Fruit fly (Drosophila melanogaster) whole organism, wandering third instar larva: ENCODE results near the gene CG18557.

Experiments used
- Abd-B ChIP-seq: fragments of >200 bp; optimal IDR thresholded peaks from 2 replicates; lab custom pipeline; 2017; ENCODE audit warnings: missing biosample characterization, missing genetic modification characterization
- CG32264 ChIP-seq: fragments of 200-800 bp; sonication (Bioruptor generic); optimal IDR thresholded peaks from 2 replicates; lab custom pipeline; 2016; ENCODE audit warnings: missing biosample characterization, missing genetic modification characterization
- CG9705 ChIP-seq: fragments of 200-800 bp; sonication (Bioruptor generic); optimal IDR thresholded peaks from 2 replicates; lab custom pipeline; 2018; ENCODE audit warnings: missing biosample characterization, mild to moderate bottlenecking, missing genetic modification characterization
- CrebA ChIP-seq: fragments of 200-800 bp; sonication (Bioruptor generic); optimal IDR thresholded peaks from 2 replicates; lab custom pipeline; 2016; ENCODE audit warnings: missing biosample characterization, mild to moderate bottlenecking, missing genetic modification characterization, borderline replicate concordance
- Dfd ChIP-seq: fragments of >200 bp; optimal IDR thresholded peaks from 2 replicates; lab custom pipeline; 2017; ENCODE audit warnings: missing biosample characterization, missing genetic modification characterization
- Dif ChIP-seq: fragments of 200-275, 200-300 bp; sonication (Bioruptor generic); optimal IDR thresholded peaks from 2 replicates; lab custom pipeline; 2018; ENCODE audit warnings: missing biosample characterization, missing genetic modification characterization; ENCODE audit not compliant: partially characterized antibody
- GATAd ChIP-seq: sonication (Bioruptor generic); optimal IDR thresholded peaks from 2 replicates; lab custom pipeline; 2016; ENCODE audit warnings: missing biosample characterization, missing genetic modification characterization
- HLH106 ChIP-seq: fragments of 200-800 bp; optimal IDR thresholded peaks from 3 replicates; lab custom pipeline; 2019; ENCODE audit warnings: missing biosample characterization, mild to moderate bottlenecking, missing genetic modification characterization, moderate library complexity
- Hnf4 ChIP-seq: fragments of 200-800 bp; sonication (Bioruptor generic); optimal IDR thresholded peaks from 2 replicates; lab custom pipeline; 2016; ENCODE audit warnings: missing biosample characterization, mild to moderate bottlenecking, missing genetic modification characterization
- Hr78 ChIP-seq: fragments of >200 bp; optimal IDR thresholded peaks from 2 replicates; lab custom pipeline; 2017; ENCODE audit warnings: missing biosample characterization, missing genetic modification characterization
- Hr83 ChIP-seq: fragments of 200-300 bp; sonication (Bioruptor generic); optimal IDR thresholded peaks from 2 replicates; lab custom pipeline; 2016; ENCODE audit warnings: missing biosample characterization, mild to moderate bottlenecking, missing genetic modification characterization, moderate library complexity; ENCODE audit not compliant: poor library complexity, severe bottlenecking
- Jra ChIP-seq: sonication (Bioruptor generic); optimal IDR thresholded peaks from 2 replicates; lab custom pipeline; 2016; ENCODE audit warnings: missing biosample characterization, missing genetic modification characterization
- Mio ChIP-seq: sonication (Bioruptor generic); optimal IDR thresholded peaks from 2 replicates; lab custom pipeline; 2016; ENCODE audit warnings: missing biosample characterization, missing genetic modification characterization
- Myc ChIP-seq: fragments of >200 bp; optimal IDR thresholded peaks from 2 replicates; lab custom pipeline; 2017
- N ChIP-seq: fragments of >200 bp; optimal IDR thresholded peaks from 2 replicates; lab custom pipeline; 2018; ENCODE audit warnings: missing biosample characterization, missing external identifiers, missing genetic modification characterization
- OdsH ChIP-seq: fragments of 200-800 bp; sonication (Bioruptor generic); optimal IDR thresholded peaks from 2 replicates; lab custom pipeline; 2016; ENCODE audit warnings: missing biosample characterization, mild to moderate bottlenecking, missing genetic modification characterization
- Rel ChIP-seq, 2 experiments: fragments of 200-800 bp; sonication (Bioruptor generic) in 1 of 2; optimal IDR thresholded peaks; 2 replicates in 1 of 2; 3 replicates in 1 of 2; lab custom pipeline; 2016 to 2019; ENCODE audit warnings: mild to moderate bottlenecking in 2 of 2, missing biosample characterization in 2 of 2, missing genetic modification characterization in 2 of 2, moderate library complexity in 1 of 2
- Sp1 ChIP-seq: fragments of 200-800 bp; sonication (Bioruptor generic); optimal IDR thresholded peaks from 3 replicates; lab custom pipeline; 2019; ENCODE audit warnings: missing biosample characterization, mild to moderate bottlenecking, missing genetic modification characterization, moderate library complexity
- Vsx2 ChIP-seq: fragments of 200-300, 225-300 bp; sonication (Bioruptor generic); optimal IDR thresholded peaks from 2 replicates; lab custom pipeline; 2018; ENCODE audit warnings: missing biosample characterization, missing genetic modification characterization; ENCODE audit not compliant: partially characterized antibody
- br ChIP-seq: fragments of 200-800 bp; sonication (Bioruptor generic); optimal IDR thresholded peaks from 2 replicates; lab custom pipeline; 2016; ENCODE audit warnings: missing biosample characterization, missing genetic modification characterization
- brk ChIP-seq: fragments of 200-800 bp; sonication (Bioruptor generic); optimal IDR thresholded peaks from 2 replicates; lab custom pipeline; 2016; ENCODE audit warnings: missing biosample characterization, mild to moderate bottlenecking, missing genetic modification characterization
- dl ChIP-seq, 2 experiments: fragments of 175-275, 200-275 bp in 1 of 2; fragments of 200-275 bp in 1 of 2; sonication (Bioruptor generic); optimal IDR thresholded peaks; lab custom pipeline; 2018; ENCODE audit warnings: mild to moderate bottlenecking in 2 of 2, missing biosample characterization in 2 of 2, missing genetic modification characterization in 2 of 2, moderate library complexity in 2 of 2; ENCODE audit not compliant: partially characterized antibody in 2 of 2, insufficient read depth in 1 of 2
- dmrt93B ChIP-seq: fragments of 200-800 bp; sonication (Bioruptor generic); optimal IDR thresholded peaks from 2 replicates; lab custom pipeline; 2018; ENCODE audit warnings: missing biosample characterization, mild to moderate bottlenecking, missing genetic modification characterization
- dsf ChIP-seq: sonication (Bioruptor generic); optimal IDR thresholded peaks from 2 replicates; lab custom pipeline; 2016; ENCODE audit warnings: missing biosample characterization, missing genetic modification characterization, borderline replicate concordance
- ey ChIP-seq: fragments of 200-800 bp; sonication (Bioruptor generic); optimal IDR thresholded peaks from 2 replicates; lab custom pipeline; 2016; ENCODE audit warnings: missing biosample characterization, missing genetic modification characterization
- foxo ChIP-seq, 2 experiments: fragments of 200-800 bp; sonication (Bioruptor generic); optimal IDR thresholded peaks; 2 replicates in 1 of 2; 3 replicates in 1 of 2; lab custom pipeline; 2016 to 2017; ENCODE audit warnings: missing biosample characterization in 2 of 2, missing genetic modification characterization in 2 of 2
- fru ChIP-seq: fragments of 200-800 bp; sonication (Bioruptor generic); optimal IDR thresholded peaks from 3 replicates; lab custom pipeline; 2016; ENCODE audit warnings: missing biosample characterization, mild to moderate bottlenecking, missing genetic modification characterization
- h ChIP-seq: fragments of 200-800 bp; sonication (Bioruptor generic); optimal IDR thresholded peaks from 3 replicates; lab custom pipeline; 2016; ENCODE audit warnings: missing biosample characterization, mild to moderate bottlenecking, missing genetic modification characterization
- jim ChIP-seq: fragments of 175-275, 200-325 bp; sonication (Bioruptor generic); optimal IDR thresholded peaks from 2 replicates; lab custom pipeline; 2016; ENCODE audit warnings: missing biosample characterization, mild to moderate bottlenecking, missing genetic modification characterization
- lola ChIP-seq: fragments of >200 bp; optimal IDR thresholded peaks from 2 replicates; lab custom pipeline; 2017; ENCODE audit warnings: missing biosample characterization, missing genetic modification characterization
- pan ChIP-seq: fragments of >200 bp; optimal IDR thresholded peaks from 2 replicates; lab custom pipeline; 2017
- psq ChIP-seq: fragments of 200-800 bp; sonication (Bioruptor generic); optimal IDR thresholded peaks from 3 replicates; lab custom pipeline; 2017; ENCODE audit warnings: missing biosample characterization, mild to moderate bottlenecking, missing genetic modification characterization, moderate library complexity
- rgr ChIP-seq: fragments of 200-800 bp; sonication (Bioruptor generic); optimal IDR thresholded peaks from 3 replicates; lab custom pipeline; 2016; ENCODE audit warnings: missing biosample characterization, mild to moderate bottlenecking, missing genetic modification characterization
- sage ChIP-seq: fragments of 200-800 bp; sonication (Bioruptor generic); optimal IDR thresholded peaks from 2 replicates; lab custom pipeline; 2016; ENCODE audit warnings: missing biosample characterization, mild to moderate bottlenecking, missing genetic modification characterization
- sv ChIP-seq: fragments of 200-800 bp; sonication (Bioruptor generic); optimal IDR thresholded peaks from 3 replicates; lab custom pipeline; 2016; ENCODE audit warnings: missing biosample characterization, missing genetic modification characterization
- tai ChIP-seq: sonication (Bioruptor generic); optimal IDR thresholded peaks from 2 replicates; lab custom pipeline; 2016; ENCODE audit warnings: missing biosample characterization, missing genetic modification characterization
- usp ChIP-seq: fragments of >200 bp; optimal IDR thresholded peaks from 2 replicates; lab custom pipeline; 2017; ENCODE audit warnings: missing biosample characterization, missing genetic modification characterization
- woc ChIP-seq: sonication (Bioruptor generic); optimal IDR thresholded peaks from 2 replicates; lab custom pipeline; 2016; ENCODE audit warnings: missing biosample characterization, mild to moderate bottlenecking, missing genetic modification characterization

The CG18557 gene

dm6 chr2L:2855773-2856615, 10.5 kb upstream of the CG18557 start, which contains the start of the genes CG3104 and RpS21:
Gene CG3104, minus strand, starts transcription at chr2L:2855778.
Gene RpS21, plus strand, starts transcription at chr2L:2856070.
- TF ChIP-seq Dif (GFP tag; lab: Kevin White, UChicago) (no peak), pan (no peak), Hnf4 (GFP tag; lab: Kevin White, UChicago) (peak; percentile 83), Mio (peak; percentile 77), Vsx2 (GFP tag; lab: Kevin White, UChicago) (no peak), dl (GFP tag; optimal IDR thresholded peaks at IDR 0.05; lab: Kevin White, UChicago; ENCODE audit: insufficient read depth in 1 of 2, partially characterized antibody in 2 of 2) (no peak), usp (GFP tag; lab: Kevin White, UChicago) (no peak), tai (GFP tag; lab: Kevin White, UChicago) (peak; percentile 38), psq (GFP tag; lab: Kevin White, UChicago) (peak; percentile 69), Jra (peak; percentile 29), Rel (GFP tag; optimal IDR thresholded peaks at IDR 0.05; lab: Kevin White, UChicago) (no peak), Rel (tag; optimal IDR thresholded peaks at IDR 0.05; lab: Kevin White, UChicago) (peak; percentile 53), Hr78 (no peak), OdsH (GFP tag; lab: Kevin White, UChicago) (peak; percentile 73), sage (GFP tag; lab: Kevin White, UChicago) (peak; percentile 52), lola (GFP tag; lab: Kevin White, UChicago) (no peak), Dfd (GFP tag; lab: Kevin White, UChicago) (no peak), foxo (GFP tag; optimal IDR thresholded peaks at IDR 0.05; lab: Kevin White, UChicago) (peak in 1 of 2 experiments; percentile 81), rgr (GFP tag; lab: Kevin White, UChicago) (peak; percentile 91), fru (peak; percentile 75), Sp1 (GFP tag; lab: Kevin White, UChicago) (peak; percentile 84), Hr83 (GFP tag; lab: Kevin White, UChicago) (peak; percentile 87), dmrt93B (GFP tag; lab: Kevin White, UChicago) (peak; percentile 89), brk (GFP tag; lab: Kevin White, UChicago) (peak; percentile 4), br (GFP tag; lab: Kevin White, UChicago) (peak; percentile 81), jim (GFP tag; lab: Kevin White, UChicago) (peak; percentile 25), CG9705 (peak; percentile 88), N (no peak), h (GFP tag; lab: Kevin White, UChicago) (peak; percentile 84), woc (peak; percentile 59), CG32264 (GFP tag; lab: Kevin White, UChicago) (no peak), dsf (GFP tag; lab: Kevin White, UChicago) (no peak), GATAd (GFP tag; lab: Kevin White, UChicago) (peak; percentile 51), Abd-B (GFP tag; lab: Kevin White, UChicago) (no peak), Myc (lab: Kevin White, UChicago) (peak; percentile 78), HLH106 (tag; lab: Kevin White, UChicago) (peak; percentile 82), CrebA (GFP tag; lab: Kevin White, UChicago) (peak; percentile 4), sv (GFP tag; lab: Kevin White, UChicago) (peak; percentile 70), ey (GFP tag; lab: Kevin White, UChicago) (peak; percentile 73)

DNA sequence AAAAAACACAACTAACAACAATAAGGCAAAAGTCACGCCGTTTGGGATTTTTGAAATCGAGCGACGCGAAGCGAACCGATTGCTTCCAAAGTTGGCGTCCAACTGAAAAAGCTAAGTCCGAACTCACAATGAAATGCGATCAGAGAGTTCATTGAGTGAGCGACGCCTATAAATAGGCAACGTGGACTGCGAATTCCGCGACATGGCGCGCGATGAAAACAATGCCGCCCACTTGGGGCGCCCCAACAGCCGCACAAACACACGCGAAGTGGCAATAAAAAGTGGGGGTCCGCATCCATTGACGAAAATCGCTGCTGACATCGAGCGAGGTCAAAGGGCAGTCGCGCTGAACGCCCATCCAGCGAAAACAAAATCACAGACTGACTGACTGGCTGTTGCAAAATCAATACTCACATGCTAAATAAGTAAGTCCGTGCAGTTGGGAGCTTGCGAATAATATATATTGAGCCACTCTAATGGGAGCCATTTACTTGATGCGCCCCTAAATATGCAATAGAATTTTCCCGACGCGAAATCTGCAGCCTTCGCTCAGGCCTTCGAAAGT, 9.8 kb upstream of the CG18557 start:
- TF ChIP-seq Myc (lab: Kevin White, UChicago) (peak; percentile 74), tai (GFP tag; lab: Kevin White, UChicago) (no peak), Hr83 (GFP tag; lab: Kevin White, UChicago) (peak; percentile 8), N (peak; percentile 50)
